Worm (Caenorhabditis elegans) whole organism, L3 larva: ENCODE measurements around the gene Y46D2A.3.

Source experiments
- egl-27 ChIP-seq: sonication (generic microtip); optimal IDR thresholded peaks from 4 replicates; lab custom pipeline; 2017; ENCODE audit warnings: missing biosample characterization, missing genetic modification reagents, missing genetic modification characterization
- elt-2 ChIP-seq: sonication (generic microtip); optimal IDR thresholded peaks from 2 replicates; lab custom pipeline; 2016; ENCODE audit warnings: missing genetic modification reagents, mild to moderate bottlenecking, missing genetic modification characterization, missing compliant biosample characterization
- jun-1 ChIP-seq: fragments of 150-350 bp; optimal IDR thresholded peaks from 2 replicates; lab custom pipeline; 2014; ENCODE audit warnings: missing biosample characterization, missing genetic modification reagents, missing genetic modification characterization
- lsy-12 ChIP-seq: sonication (generic microtip); optimal IDR thresholded peaks from 2 replicates; lab custom pipeline; 2016; ENCODE audit warnings: mild to moderate bottlenecking, missing genetic modification characterization, missing compliant biosample characterization
- nhr-11 ChIP-seq: fragments of 150-350 bp; optimal IDR thresholded peaks from 2 replicates; lab custom pipeline; 2014; ENCODE audit warnings: missing biosample characterization, missing genetic modification characterization
- nhr-77 ChIP-seq: fragments of 150-350 bp; optimal IDR thresholded peaks from 2 replicates; lab custom pipeline; 2014; ENCODE audit warnings: missing biosample characterization, missing genetic modification characterization
- snpc-4 ChIP-seq: fragments of 150-350 bp; optimal IDR thresholded peaks from 2 replicates; lab custom pipeline; 2014; ENCODE audit warnings: missing biosample characterization, missing genetic modification characterization

DNA sequence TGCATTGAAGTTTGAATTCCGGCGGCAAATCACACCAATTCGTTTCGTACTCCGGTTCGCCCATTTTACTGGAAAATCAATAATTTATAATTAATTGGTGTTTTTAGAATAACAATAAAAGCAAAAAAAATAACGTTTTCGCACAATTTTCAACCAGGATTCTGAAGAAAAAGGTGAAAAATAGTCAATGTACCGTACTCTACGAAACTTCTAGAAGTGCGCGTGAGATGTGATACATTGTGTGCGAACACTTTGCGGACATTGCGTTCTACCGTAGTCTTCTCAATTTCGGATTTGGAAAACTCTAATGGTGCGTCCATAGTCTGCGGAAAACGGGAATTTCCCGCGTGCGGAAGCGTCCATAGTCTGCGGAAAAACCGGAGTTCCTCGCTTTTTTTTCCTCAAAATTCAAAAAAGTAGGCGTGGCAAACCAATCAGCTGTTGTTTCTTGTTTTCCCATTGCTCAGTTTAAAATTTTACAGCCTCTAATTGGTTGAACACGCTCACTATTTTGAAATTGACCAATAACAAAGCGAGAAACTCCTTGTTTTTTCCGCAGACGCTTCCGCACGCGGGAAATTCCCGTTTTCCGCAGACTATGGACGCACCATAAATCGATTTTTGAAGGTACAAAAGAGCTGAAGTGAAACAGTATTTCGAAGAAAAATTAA is 21.1 kb upstream of the Y46D2A.3 start, which contains the start of the genes F14D2.14 and bath-29:
- TF ChIP-seq nhr-77 (tag; lab: Kevin White, UChicago) (no peak), lsy-12 (tag; lab: Kevin White, UChicago) (no peak), egl-27 (tag; lab: Kevin White, UChicago) (no peak), jun-1 (tag; lab: Kevin White, UChicago) (no peak), elt-2 (tag; lab: Kevin White, UChicago) (no peak), snpc-4 (tag; lab: Kevin White, UChicago) (no peak), nhr-11 (tag; lab: Kevin White, UChicago) (no peak)
